Fruit fly (Drosophila melanogaster): ENCODE results near the gene Dyro.

Gene Dyro

dm6 chr3L:11303414-11304205 is 7.9 kb upstream of the Dyro start (continued):
- TF ChIP-seq ase (GFP tag; IDR thresholded peaks at IDR 0.05), result no peak
- TF ChIP-seq Dip2 (GFP tag; IDR thresholded peaks at IDR 0.05), result no peak
- no peak for TF ChIP-seq gfzf (GFP tag; optimal IDR thresholded peaks at IDR 0.05)
- no peak for TF ChIP-seq salm (tag; optimal IDR thresholded peaks at IDR 0.05)
- no peak for TF ChIP-seq pfk (GFP tag; optimal IDR thresholded peaks at IDR 0.05)
- TF ChIP-seq CG5245 (GFP tag; optimal IDR thresholded peaks at IDR 0.05), result peak; percentile 40
- TF ChIP-seq CG17912 (GFP tag; optimal IDR thresholded peaks at IDR 0.05), result no peak
- no peak for TF ChIP-seq Hr39 (optimal IDR thresholded peaks at IDR 0.05)
- no peak for TF ChIP-seq pb (GFP tag; optimal IDR thresholded peaks at IDR 0.05)
- TF ChIP-seq CG4617 (GFP tag; optimal IDR thresholded peaks at IDR 0.05; ENCODE audit: borderline replicate concordance), result no peak
- no peak for TF ChIP-seq Ets97D (GFP tag; optimal IDR thresholded peaks at IDR 0.05)
- no peak for TF ChIP-seq Stat92E (GFP tag; optimal IDR thresholded peaks at IDR 0.05)
- TF ChIP-seq CG7745 (tag; optimal IDR thresholded peaks at IDR 0.05), result no peak
- TF ChIP-seq dati (GFP tag; IDR thresholded peaks at IDR 0.05), result no peak
- TF ChIP-seq Asciz (GFP tag; optimal IDR thresholded peaks at IDR 0.05), result peak; percentile 50
- no peak for TF ChIP-seq Camta (GFP tag; optimal IDR thresholded peaks at IDR 0.05)
- no peak for TF ChIP-seq HmgD (GFP tag; optimal IDR thresholded peaks at IDR 0.05)
- no peak for TF ChIP-seq h (optimal IDR thresholded peaks at IDR 0.05)
- TF ChIP-seq cwo (GFP tag; optimal IDR thresholded peaks at IDR 0.05), result peak; percentile 21
- TF ChIP-seq Rfx (GFP tag; IDR thresholded peaks at IDR 0.05), result no peak
- TF ChIP-seq Doc3 (GFP tag; IDR thresholded peaks at IDR 0.05; ENCODE audit: partially characterized antibody), result no peak
- peak; percentile 66 for TF ChIP-seq slbo (GFP tag; IDR thresholded peaks at IDR 0.05)
- TF ChIP-seq CG16813 (GFP tag; IDR thresholded peaks at IDR 0.05; ENCODE audit: partially characterized antibody), result 0 out of 3 replicates have a peak, but pooled peaks have one; percentile 22
- peak; percentile 52; the same call in 1 of the 2 replicates for TF ChIP-seq lmd (GFP tag; IDR thresholded peaks at IDR 0.05)
- TF ChIP-seq da (GFP tag; optimal IDR thresholded peaks at IDR 0.05), result no peak
- TF ChIP-seq Dbx (GFP tag; IDR thresholded peaks at IDR 0.05), result no peak
- TF ChIP-seq sc (optimal IDR thresholded peaks at IDR 0.05), result no peak
- no peak for TF ChIP-seq sc (GFP tag; optimal IDR thresholded peaks at IDR 0.05)
- TF ChIP-seq PHDP (tag; optimal IDR thresholded peaks at IDR 0.05), result peak; percentile 56
- TF ChIP-seq CG2678 (tag; optimal IDR thresholded peaks at IDR 0.05), result peak; percentile 71
- no peak for TF ChIP-seq BEAF-32 (GFP tag; optimal IDR thresholded peaks at IDR 0.05)
- TF ChIP-seq CG4854 (GFP tag; optimal IDR thresholded peaks at IDR 0.05), result peak; percentile 25
- peak; percentile 24 for TF ChIP-seq BtbVII (GFP tag; optimal IDR thresholded peaks at IDR 0.05)
- no peak for TF ChIP-seq bigmax (GFP tag; optimal IDR thresholded peaks at IDR 0.05)
- no peak for TF ChIP-seq CG10321 (GFP tag; IDR thresholded peaks at IDR 0.05)
- peak; percentile 30 for TF ChIP-seq CG18619 (GFP tag; optimal IDR thresholded peaks at IDR 0.05)
- TF ChIP-seq tup (GFP tag; optimal IDR thresholded peaks at IDR 0.05), result no peak
- TF ChIP-seq HLHmδ (GFP tag; optimal IDR thresholded peaks at IDR 0.05), result no peak
- TF ChIP-seq CG6689 (GFP tag; IDR thresholded peaks at IDR 0.05), result peak; percentile 51
- TF ChIP-seq CG14014 (GFP tag; IDR thresholded peaks at IDR 0.05), result peak; percentile 51; the same call in 1 of the 2 replicates
- no peak for TF ChIP-seq wdn (GFP tag; IDR thresholded peaks at IDR 0.05)
- no peak for TF ChIP-seq unc-4 (GFP tag; IDR thresholded peaks at IDR 0.05; ENCODE audit: partially characterized antibody)
- no peak for TF ChIP-seq Neu2 (GFP tag; optimal IDR thresholded peaks at IDR 0.05; ENCODE audit: borderline replicate concordance)
- TF ChIP-seq hth (optimal IDR thresholded peaks at IDR 0.05), result no peak
- TF ChIP-seq NC2β (GFP tag; optimal IDR thresholded peaks at IDR 0.05), result no peak
- no peak for TF ChIP-seq rib (GFP tag; IDR thresholded peaks at IDR 0.05)
- no peak for TF ChIP-seq Aef1 (GFP tag; IDR thresholded peaks at IDR 0.05)
- TF ChIP-seq kay (GFP tag; optimal IDR thresholded peaks at IDR 0.05), result peak; percentile 17
- TF ChIP-seq ham (GFP tag; IDR thresholded peaks at IDR 0.05), result no peak
- no peak for TF ChIP-seq B-H2 (GFP tag; optimal IDR thresholded peaks at IDR 0.05)
- TF ChIP-seq Hr3 (GFP tag; optimal IDR thresholded peaks at IDR 0.05), result peak; percentile 25

All from whole organism, embryonic.